Worm (Caenorhabditis elegans) whole organism, young adult: ENCODE data around the gene clec-157.

ENCODE experiments used
- F22D6.2 ChIP-seq: sonication (generic microtip); optimal IDR thresholded peaks from 2 replicates; lab custom pipeline; 2016; ENCODE audit warnings: mild to moderate bottlenecking, missing genetic modification characterization, missing compliant biosample characterization
- F33H1.4 ChIP-seq: fragments of 200-800 bp; sonication (Bioruptor generic); IDR thresholded peaks from 2 replicates; pipeline ENCODE4 v1.3.6; 2022; ENCODE audit warnings: missing genetic modification reagents, missing genetic modification characterization, missing compliant biosample characterization
- F37B4.10 ChIP-seq: fragments of 200-800 bp; sonication (Bioruptor generic); IDR thresholded peaks from 2 replicates; pipeline ENCODE4 v1.3.6; 2022; ENCODE audit warnings: missing genetic modification characterization, missing compliant biosample characterization
- T07F8.4 ChIP-seq: sonication (generic microtip); optimal IDR thresholded peaks from 2 replicates; lab custom pipeline; 2016; ENCODE audit warnings: mild to moderate bottlenecking, missing genetic modification characterization, moderate library complexity, missing compliant biosample characterization
- Y79H2A.3 ChIP-seq: fragments of 200-800 bp; sonication (Bioruptor generic); conservative IDR thresholded peaks from 2 replicates; pipeline ENCODE4 v1.3.6; 2022; ENCODE audit warnings: missing genetic modification reagents, missing genetic modification characterization, missing compliant biosample characterization
- Y95B8A.8 ChIP-seq: fragments of 200-800 bp; sonication (Bioruptor generic); IDR thresholded peaks from 2 replicates; pipeline ENCODE4 v1.3.6; 2022; ENCODE audit warnings: missing genetic modification reagents, missing genetic modification characterization, missing compliant biosample characterization
- ZK185.1 ChIP-seq: sonication (generic microtip); optimal IDR thresholded peaks from 2 replicates; lab custom pipeline; 2016; ENCODE audit warnings: mild to moderate bottlenecking, missing genetic modification characterization, missing compliant biosample characterization; ENCODE audit not compliant: poor library complexity, severe bottlenecking
- akir-1 ChIP-seq: fragments of 200-800 bp; sonication (Bioruptor generic); optimal IDR thresholded peaks from 2 replicates; lab custom pipeline; 2018; ENCODE audit warnings: mild to moderate bottlenecking, missing genetic modification characterization, moderate library complexity, missing compliant biosample characterization
- athp-1 ChIP-seq: sonication (generic microtip); optimal IDR thresholded peaks from 2 replicates; lab custom pipeline; 2017; ENCODE audit warnings: mild to moderate bottlenecking, missing genetic modification characterization, missing compliant biosample characterization
- attf-6 ChIP-seq: fragments of 200-800 bp; sonication (Bioruptor generic); IDR thresholded peaks from 2 replicates; pipeline ENCODE4 v1.3.6; 2022; ENCODE audit warnings: missing genetic modification reagents, missing genetic modification characterization, missing compliant biosample characterization
- bed-1 ChIP-seq: fragments of 200-800 bp; sonication (Bioruptor generic); IDR thresholded peaks from 2 replicates; pipeline ENCODE4 v1.3.6; 2022; ENCODE audit warnings: missing genetic modification reagents, missing genetic modification characterization, missing compliant biosample characterization
- ceh-40 ChIP-seq: fragments of 200-800 bp; sonication (Bioruptor generic); IDR thresholded peaks from 2 replicates; pipeline ENCODE4 v1.3.6; 2022; ENCODE audit warnings: missing genetic modification characterization, missing compliant biosample characterization
- dox-1 ChIP-seq: fragments of 200-800 bp; sonication (Bioruptor generic); IDR thresholded peaks from 2 replicates; pipeline ENCODE4 v1.3.6; 2022; ENCODE audit warnings: missing genetic modification reagents, missing genetic modification characterization, missing compliant biosample characterization
- dpff-1 ChIP-seq: sonication (generic microtip); optimal IDR thresholded peaks from 2 replicates; lab custom pipeline; 2017; ENCODE audit warnings: mild to moderate bottlenecking, missing genetic modification characterization, missing compliant biosample characterization
- dpl-1 ChIP-seq: fragments of 150-350 bp; optimal IDR thresholded peaks from 2 replicates; lab custom pipeline; 2014; ENCODE audit warnings: missing biosample characterization, missing genetic modification reagents, missing genetic modification characterization
- efl-1 ChIP-seq: fragments of 150-350 bp; optimal IDR thresholded peaks from 2 replicates; lab custom pipeline; 2014; ENCODE audit warnings: missing biosample characterization, missing genetic modification reagents, missing genetic modification characterization
- hmg-1.2 ChIP-seq: fragments of 200-800 bp; sonication (Bioruptor generic); IDR thresholded peaks from 2 replicates; pipeline ENCODE4 v1.3.6; 2022; ENCODE audit warnings: missing genetic modification reagents, missing genetic modification characterization, missing compliant biosample characterization
- hmg-20 ChIP-seq: fragments of 200-800 bp; sonication (Bioruptor generic); IDR thresholded peaks from 2 replicates; pipeline ENCODE4 v1.3.6; 2022; ENCODE audit warnings: missing genetic modification reagents, missing genetic modification characterization, missing compliant biosample characterization
- lag-1 ChIP-seq: fragments of 200-800 bp; sonication (Bioruptor generic); IDR thresholded peaks from 2 replicates; pipeline ENCODE4 v1.3.6; 2022; ENCODE audit warnings: missing genetic modification reagents, missing genetic modification characterization, missing compliant biosample characterization
- lin-54 ChIP-seq: fragments of 200-800 bp; sonication (Bioruptor generic); optimal IDR thresholded peaks from 2 replicates; lab custom pipeline; 2018; ENCODE audit warnings: mild to moderate bottlenecking, missing genetic modification characterization, missing compliant biosample characterization
- lsl-1 ChIP-seq: fragments of 200-800 bp; sonication (Bioruptor generic); optimal IDR thresholded peaks from 2 replicates; lab custom pipeline; 2018; ENCODE audit warnings: mild to moderate bottlenecking, missing genetic modification characterization, moderate library complexity, missing compliant biosample characterization
- madf-6 ChIP-seq: fragments of 200-800 bp; sonication (Bioruptor generic); IDR thresholded peaks from 2 replicates; pipeline ENCODE4 v1.3.6; 2022; ENCODE audit warnings: missing genetic modification reagents, missing genetic modification characterization, missing compliant biosample characterization
- mcd-1 ChIP-seq: fragments of 200-800 bp; sonication (Bioruptor generic); IDR thresholded peaks from 2 replicates; pipeline ENCODE4 v1.3.6; 2022; ENCODE audit warnings: missing genetic modification reagents, missing genetic modification characterization, missing compliant biosample characterization
- nfya-2 ChIP-seq: fragments of 200-800 bp; sonication (Bioruptor generic); IDR thresholded peaks from 2 replicates; pipeline ENCODE4 v1.3.6; 2022; ENCODE audit warnings: missing genetic modification reagents, missing genetic modification characterization, missing compliant biosample characterization
- nfyb-1 ChIP-seq: fragments of 200-800 bp; sonication (Bioruptor generic); IDR thresholded peaks from 2 replicates; pipeline ENCODE4 v1.3.6; 2022; ENCODE audit warnings: missing genetic modification reagents, missing genetic modification characterization, missing compliant biosample characterization
- nhr-120 ChIP-seq: fragments of 200-800 bp; sonication (Bioruptor generic); IDR thresholded peaks from 2 replicates; pipeline ENCODE4 v1.3.6; 2022; ENCODE audit warnings: missing genetic modification characterization, missing compliant biosample characterization
- pbrm-1 ChIP-seq: fragments of 200-800 bp; sonication (Bioruptor generic); IDR thresholded peaks from 2 replicates; pipeline ENCODE4 v1.3.6; 2022; ENCODE audit warnings: missing genetic modification reagents, missing genetic modification characterization, missing compliant biosample characterization
- rec-8 ChIP-seq, 2 experiments: sonication (generic microtip); optimal IDR thresholded peaks; 2 replicates each; lab custom pipeline; 2016; ENCODE audit warnings: mild to moderate bottlenecking in 2 of 2, missing genetic modification characterization in 2 of 2, missing genetic modification reagents in 2 of 2, missing genotype in 2 of 2, missing biosample characterization in 1 of 2, missing compliant biosample characterization in 1 of 2, moderate library complexity in 1 of 2
- tbx-9 ChIP-seq: sonication (generic microtip); optimal IDR thresholded peaks from 2 replicates; lab custom pipeline; 2016; ENCODE audit warnings: borderline replicate concordance, missing genetic modification characterization, inconsistent platforms, missing compliant biosample characterization
- unc-130 ChIP-seq: sonication (generic microtip); optimal IDR thresholded peaks from 2 replicates; lab custom pipeline; 2016; ENCODE audit warnings: missing genetic modification reagents, missing genetic modification characterization, missing compliant biosample characterization
- unc-62 ChIP-seq: fragments of 150-350 bp; optimal IDR thresholded peaks from 2 replicates; lab custom pipeline; 2014; ENCODE audit warnings: missing biosample characterization, missing genetic modification reagents, missing genetic modification characterization
- xnd-1 ChIP-seq: sonication (generic microtip); optimal IDR thresholded peaks from 2 replicates; lab custom pipeline; 2016; ENCODE audit warnings: missing genotype, missing genetic modification reagents, missing genetic modification characterization, missing compliant biosample characterization
- zim-3 ChIP-seq: sonication (generic microtip); optimal IDR thresholded peaks from 2 replicates; lab custom pipeline; 2017; ENCODE audit warnings: mild to moderate bottlenecking, missing genetic modification characterization, moderate library complexity, missing compliant biosample characterization

Gene clec-157

ce11 chrIII:4863127-4863526 is 18.9 kb upstream of the clec-157 start, which contains the start of gene coq-8:
coq-8 (plus strand) TSS chrIII:4863427.
- TF ChIP-seq F37B4.10 (no peak), zim-3 (no peak)
- TF ChIP-seq, all 124 proteins: peak for 0

- TF ChIP-seq lag-1: no peak
- TF ChIP-seq dox-1 (GFP tag; lab: Robert Waterston, UW): no peak
- no peak for TF ChIP-seq ceh-40 (GFP tag; lab: Robert Waterston, UW)
- TF ChIP-seq athp-1 (tag; lab: Kevin White, UChicago): no peak
- TF ChIP-seq akir-1 (GFP tag; lab: Kevin White, UChicago): no peak
- peak in 1 of 2 experiments; percentile 20 for TF ChIP-seq rec-8 (tag; optimal IDR thresholded peaks at IDR 0.05; lab: Kevin White, UChicago)
- TF ChIP-seq unc-130 (GFP tag; lab: Kevin White, UChicago): peak; percentile 10
These were observed 17.6 kb upstream of the clec-157 start, which contains the start of the genes C35D10.10 and C35D10.5 for ce11 chrIII:4861744-4862401. C35D10.10 (minus strand) TSS chrIII:4861794. C35D10.5 (plus strand) TSS chrIII:4862351.

- no peak for TF ChIP-seq efl-1 (GFP tag; lab: Kevin White, UChicago)
- TF ChIP-seq Y79H2A.3 (GFP tag; lab: Robert Waterston, UW): no peak
- no peak for TF ChIP-seq hmg-20 (GFP tag; lab: Robert Waterston, UW)
These were observed 14.8 kb upstream of the clec-157 start, which contains the start of gene C35D10.6 for ce11 chrIII:4859039-4859438. C35D10.6 (plus strand) TSS chrIII:4859339.

- TF ChIP-seq T07F8.4 (tag; lab: Kevin White, UChicago): no peak
- TF ChIP-seq hmg-1.2 (GFP tag; lab: Robert Waterston, UW): no peak
- TF ChIP-seq unc-62 (GFP tag; lab: Kevin White, UChicago): no peak
- no peak for TF ChIP-seq nfya-2
- TF ChIP-seq nfyb-1: no peak
- no peak for TF ChIP-seq attf-6
- no peak for TF ChIP-seq nhr-120 (GFP tag; lab: Robert Waterston, UW)
- TF ChIP-seq bed-1: no peak
- no peak for TF ChIP-seq pbrm-1 (GFP tag; lab: Robert Waterston, UW)
- TF ChIP-seq dpl-1 (GFP tag; lab: Kevin White, UChicago): no peak
- TF ChIP-seq ZK185.1: no peak
These were observed 12.8 kb upstream of the clec-157 start for ce11 chrIII:4856992-4857391.

- no peak for TF ChIP-seq lin-54 (GFP tag; lab: Kevin White, UChicago)
- peak; percentile 14 for TF ChIP-seq xnd-1 (tag; lab: Kevin White, UChicago)
- TF ChIP-seq F33H1.4 (GFP tag; lab: Robert Waterston, UW): peak; percentile 75
- no peak for TF ChIP-seq F22D6.2 (tag; lab: Kevin White, UChicago)
- TF ChIP-seq unc-130 (GFP tag; lab: Kevin White, UChicago): peak; percentile 25
- no peak for TF ChIP-seq T07F8.4 (tag; lab: Kevin White, UChicago)
- peak; percentile 88 for TF ChIP-seq lsl-1 (GFP tag; lab: Kevin White, UChicago)
- no peak for TF ChIP-seq nhr-120 (GFP tag; lab: Robert Waterston, UW)
- TF ChIP-seq Y95B8A.8 (GFP tag; lab: Robert Waterston, UW): no peak
- TF ChIP-seq dpff-1 (tag; lab: Kevin White, UChicago): no peak
- no peak for TF ChIP-seq tbx-9 (tag; lab: Kevin White, UChicago)
- no peak for TF ChIP-seq bed-1
- TF ChIP-seq mcd-1 (GFP tag; lab: Robert Waterston, UW): no peak
- no peak for TF ChIP-seq lag-1
- peak; percentile 73; the same call in 1 of the 2 replicates for TF ChIP-seq madf-6
These were observed 11.9 kb upstream of the clec-157 start, which contains the start of gene C35D10.7 for ce11 chrIII:4856109-4856508. C35D10.7 (plus strand) TSS chrIII:4856193.
